Worm (Caenorhabditis elegans): ENCODE measurements around the gene ahsa-1.
A peak's percentile ranks its signal among the peaks of the same experiment; 100 is the strongest.

Gene ahsa-1

ce11 chrV:15065068-15065744, 20.0 kb downstream of the ahsa-1 start, which contains the start of gene C25D7.9:
Gene C25D7.9, plus strand, starts transcription at chrV:15065135.
- TF ChIP-seq mab-5 (tag; optimal IDR thresholded peaks at IDR 0.05) (no peak), elt-3 (tag; optimal IDR thresholded peaks at IDR 0.05) (no peak), nhr-11 (tag; optimal IDR thresholded peaks at IDR 0.05) (no peak), sma-9 (GFP tag; optimal IDR thresholded peaks at IDR 0.05) (no peak), sma-9 (tag; optimal IDR thresholded peaks at IDR 0.05) (no peak), elt-1 (tag; optimal IDR thresholded peaks at IDR 0.05) (no peak), C34F6.9 (tag; optimal IDR thresholded peaks at IDR 0.05) (peak; percentile 29), nhr-21 (tag; optimal IDR thresholded peaks at IDR 0.05) (no peak), Y55F3AM.14 (GFP tag; optimal IDR thresholded peaks at IDR 0.05) (no peak), egl-27 (tag; optimal IDR thresholded peaks at IDR 0.05) (no peak), skn-1 (tag; optimal IDR thresholded peaks at IDR 0.05) (no peak), blmp-1 (tag; optimal IDR thresholded peaks at IDR 0.05; ENCODE audit: insufficient read depth) (no peak), unc-39 (tag; optimal IDR thresholded peaks at IDR 0.05) (no peak), nhr-10 (tag; optimal IDR thresholded peaks at IDR 0.05) (no peak), dmd-4 (tag; optimal IDR thresholded peaks at IDR 0.05) (no peak), mbf-1 (tag; optimal IDR thresholded peaks at IDR 0.05) (no peak), nhr-12 (tag; optimal IDR thresholded peaks at IDR 0.05) (no peak), nhr-6 (tag; optimal IDR thresholded peaks at IDR 0.05) (no peak), zag-1 (tag; optimal IDR thresholded peaks at IDR 0.05) (peak; percentile 51), R02D3.7 (tag; optimal IDR thresholded peaks at IDR 0.05) (no peak), sem-4 (tag; optimal IDR thresholded peaks at IDR 0.05) (no peak), F13H6.1 (tag; optimal IDR thresholded peaks at IDR 0.05) (peak; percentile 9), alr-1 (tag; optimal IDR thresholded peaks at IDR 0.05) (no peak), ztf-4 (tag; optimal IDR thresholded peaks at IDR 0.05) (no peak), lsy-2 (tag; optimal IDR thresholded peaks at IDR 0.05) (peak in 1 of 2 experiments; percentile 13), ceh-82 (tag; optimal IDR thresholded peaks at IDR 0.05) (no peak), gmeb-1 (tag; optimal IDR thresholded peaks at IDR 0.05) (peak; percentile 10), ceh-16 (tag; optimal IDR thresholded peaks at IDR 0.05) (no peak), nhr-23 (tag; optimal IDR thresholded peaks at IDR 0.05) (no peak), lin-13 (GFP tag; optimal IDR thresholded peaks at IDR 0.05) (peak; percentile 36), peb-1 (tag; optimal IDR thresholded peaks at IDR 0.05) (no peak), nhr-129 (tag; optimal IDR thresholded peaks at IDR 0.05) (peak; percentile 23), sma-3 (GFP tag; optimal IDR thresholded peaks at IDR 0.05) (no peak), ztf-1 (GFP tag; conservative IDR thresholded peaks at IDR 0.05) (no peak), mdl-1 (tag; optimal IDR thresholded peaks at IDR 0.05) (no peak), lin-39 (tag; optimal IDR thresholded peaks at IDR 0.05) (no peak), aly-2 (tag; optimal IDR thresholded peaks at IDR 0.05) (no peak), ZK546.5 (tag; optimal IDR thresholded peaks at IDR 0.05) (no peak), lin-11 (tag; optimal IDR thresholded peaks at IDR 0.05) (no peak), nhr-25 (tag; optimal IDR thresholded peaks at IDR 0.05) (no peak), snpc-4 (tag; optimal IDR thresholded peaks at IDR 0.05) (no peak), ztf-11 (tag; optimal IDR thresholded peaks at IDR 0.05) (no peak), unc-62 (GFP tag; optimal IDR thresholded peaks at IDR 0.05) (no peak), nhr-77 (tag; optimal IDR thresholded peaks at IDR 0.05) (no peak), nhr-237 (tag; optimal IDR thresholded peaks at IDR 0.05) (no peak), fos-1 (tag; optimal IDR thresholded peaks at IDR 0.05) (no peak), ama-1 (optimal IDR thresholded peaks at IDR 0.05) (no peak), crh-2 (tag; optimal IDR thresholded peaks at IDR 0.05) (no peak), unc-55 (GFP tag; optimal IDR thresholded peaks at IDR 0.05) (peak; percentile 59)
